Worm (Caenorhabditis elegans) whole organism, L4 larva: ENCODE data around the gene spc-1.

ENCODE experiments used
- D1046.2 ChIP-seq: fragments of 200-800 bp; sonication (Bioruptor generic); IDR thresholded peaks from 2 replicates; pipeline ENCODE4 v1.3.6; 2022; ENCODE audit warnings: missing genetic modification characterization, missing compliant biosample characterization
- F10B5.3 ChIP-seq: sonication (generic microtip); optimal IDR thresholded peaks from 2 replicates; lab custom pipeline; 2016; ENCODE audit warnings: mild to moderate bottlenecking, missing genetic modification characterization, missing compliant biosample characterization
- F26F4.8 ChIP-seq: fragments of 200-800 bp; sonication (Bioruptor generic); conservative IDR thresholded peaks from 2 replicates; pipeline ENCODE4 v1.3.6; 2022; ENCODE audit warnings: missing genetic modification characterization, missing compliant biosample characterization
- F44E2.7 ChIP-seq: fragments of 200-800 bp; sonication (Bioruptor generic); IDR thresholded peaks from 2 replicates; pipeline ENCODE4 v2.1.2; 2022; ENCODE audit warnings: missing genetic modification characterization, missing compliant biosample characterization
- F49E8.2 ChIP-seq: sonication (generic microtip); optimal IDR thresholded peaks from 2 replicates; lab custom pipeline; 2016; ENCODE audit warnings: missing compliant biosample characterization, mild to moderate bottlenecking, missing genetic modification characterization, borderline replicate concordance
- T20F7.1 ChIP-seq: fragments of 200-800 bp; sonication (Bioruptor generic); optimal IDR thresholded peaks from 2 replicates; lab custom pipeline; 2018; ENCODE audit warnings: mild to moderate bottlenecking, missing genetic modification characterization, missing compliant biosample characterization
- T26A8.4 ChIP-seq: fragments of 200-800 bp; sonication (Bioruptor generic); IDR thresholded peaks from 2 replicates; pipeline ENCODE4 v1.3.6; 2022; ENCODE audit warnings: missing genetic modification characterization, missing compliant biosample characterization
- aha-1 ChIP-seq: fragments of 150-350 bp; peaks from one replicate; lab custom pipeline; 2014; ENCODE audit warnings: missing biosample characterization, missing genetic modification characterization
- aly-2 ChIP-seq: sonication (generic microtip); optimal IDR thresholded peaks from 2 replicates; lab custom pipeline; 2018; ENCODE audit warnings: missing biosample characterization, missing genetic modification characterization
- ama-1 ChIP-seq: fragments of 150-350 bp; optimal IDR thresholded peaks from 2 replicates; lab custom pipeline; 2014; ENCODE audit warnings: inconsistent platforms, mixed read lengths
- attf-4 ChIP-seq: sonication (generic microtip); optimal IDR thresholded peaks from 3 replicates; lab custom pipeline; 2017; ENCODE audit warnings: missing biosample characterization, missing genetic modification characterization
- ceh-28 ChIP-seq: fragments of 150-350 bp; optimal IDR thresholded peaks from 2 replicates; lab custom pipeline; 2014; ENCODE audit warnings: missing biosample characterization, missing genetic modification reagents, missing genetic modification characterization
- ceh-44 ChIP-seq: fragments of 200-800 bp; sonication (Bioruptor generic); IDR thresholded peaks from 2 replicates; pipeline ENCODE4 v1.3.6; 2022; ENCODE audit warnings: missing genetic modification reagents, missing genetic modification characterization, missing compliant biosample characterization
- ces-1 ChIP-seq: fragments of 150-350 bp; sonication (generic microtip); optimal IDR thresholded peaks from 4 replicates; lab custom pipeline; 2014; ENCODE audit warnings: missing biosample characterization, missing genetic modification reagents, missing genetic modification characterization
- daf-19 ChIP-seq: fragments of 200-800 bp; sonication (Bioruptor generic); conservative IDR thresholded peaks from 2 replicates; pipeline ENCODE4 v1.3.6; 2022; ENCODE audit warnings: missing genetic modification characterization, missing compliant biosample characterization
- daf-8 ChIP-seq: fragments of 200-800 bp; sonication (Bioruptor generic); IDR thresholded peaks from 2 replicates; pipeline ENCODE4 v1.3.6; 2022; ENCODE audit warnings: missing genetic modification characterization, missing compliant biosample characterization
- dmd-8 ChIP-seq: fragments of 200-800 bp; sonication (Bioruptor generic); IDR thresholded peaks from 2 replicates; pipeline ENCODE4 v1.3.6; 2022; ENCODE audit warnings: missing genetic modification characterization, missing compliant biosample characterization
- duxl-1 ChIP-seq: sonication (generic microtip); optimal IDR thresholded peaks from 2 replicates; lab custom pipeline; 2016; ENCODE audit warnings: mild to moderate bottlenecking, missing genetic modification characterization, moderate library complexity, missing compliant biosample characterization; ENCODE audit not compliant: poor library complexity
- egl-27 ChIP-seq: sonication (generic microtip); optimal IDR thresholded peaks from 3 replicates; lab custom pipeline; 2017; ENCODE audit warnings: missing biosample characterization, missing genetic modification reagents, missing genetic modification characterization
- fos-1 ChIP-seq: fragments of 150-350 bp; optimal IDR thresholded peaks from 2 replicates; lab custom pipeline; 2014; ENCODE audit warnings: missing biosample characterization, missing genetic modification characterization
- gei-8 ChIP-seq: fragments of 200-800 bp; sonication (Bioruptor generic); optimal IDR thresholded peaks from 2 replicates; lab custom pipeline; 2018; ENCODE audit warnings: mild to moderate bottlenecking, missing genetic modification characterization, missing compliant biosample characterization
- hif-1 ChIP-seq, 2 experiments: sonication (generic microtip); optimal IDR thresholded peaks; 2 replicates each; lab custom pipeline; 2016 to 2017; ENCODE audit warnings: missing compliant biosample characterization in 2 of 2, missing genetic modification characterization in 2 of 2, missing genetic modification reagents in 2 of 2, missing genotype in 2 of 2, mild to moderate bottlenecking in 1 of 2
- hlh-30 ChIP-seq: sonication (generic microtip); optimal IDR thresholded peaks from 2 replicates; lab custom pipeline; 2017; ENCODE audit warnings: antibody characterized with exemption, mild to moderate bottlenecking, missing genetic modification characterization, missing compliant biosample characterization; ENCODE audit not compliant: insufficient read depth
- hmg-1.1 ChIP-seq: fragments of 200-800 bp; sonication (Bioruptor generic); IDR thresholded peaks from 2 replicates; pipeline ENCODE4 v1.3.6; 2022; ENCODE audit warnings: missing genetic modification reagents, missing genetic modification characterization, missing compliant biosample characterization
- jun-1 ChIP-seq: fragments of 150-350 bp; optimal IDR thresholded peaks from 2 replicates; lab custom pipeline; 2014; ENCODE audit warnings: missing biosample characterization, missing genetic modification reagents, missing genetic modification characterization
- lin-13 ChIP-seq: fragments of 150-350 bp; optimal IDR thresholded peaks from 2 replicates; lab custom pipeline; 2014; ENCODE audit warnings: missing biosample characterization, missing genetic modification reagents, missing genetic modification characterization
- lin-38 ChIP-seq: fragments of 200-800 bp; sonication (Bioruptor generic); IDR thresholded peaks from 2 replicates; pipeline ENCODE4 v1.3.6; 2022; ENCODE audit warnings: missing genetic modification reagents, missing genetic modification characterization, missing compliant biosample characterization
- lin-39 ChIP-seq: fragments of 150-350 bp; optimal IDR thresholded peaks from 2 replicates; lab custom pipeline; 2014; ENCODE audit warnings: missing biosample characterization, missing genetic modification reagents, missing genetic modification characterization
- mes-2 ChIP-seq: sonication (generic microtip); optimal IDR thresholded peaks from 2 replicates; lab custom pipeline; 2016; ENCODE audit warnings: missing genotype, mild to moderate bottlenecking, missing genetic modification characterization, missing compliant biosample characterization; ENCODE audit not compliant: poor library complexity, severe bottlenecking
- mxl-2 ChIP-seq: fragments of 200-800 bp; sonication (Bioruptor generic); conservative IDR thresholded peaks from 2 replicates; pipeline ENCODE4 v1.3.6; 2022; ENCODE audit warnings: missing genetic modification reagents, missing genetic modification characterization, missing compliant biosample characterization
- mxl-3 ChIP-seq: fragments of 200-800 bp; sonication (Bioruptor generic); optimal IDR thresholded peaks from 2 replicates; lab custom pipeline; 2018; ENCODE audit warnings: mild to moderate bottlenecking, missing genetic modification characterization, missing compliant biosample characterization
- nhr-10 ChIP-seq: fragments of 150-350 bp; optimal IDR thresholded peaks from 2 replicates; lab custom pipeline; 2014; ENCODE audit warnings: missing biosample characterization, missing genetic modification characterization
- nhr-102 ChIP-seq: sonication (generic microtip); optimal IDR thresholded peaks from 2 replicates; lab custom pipeline; 2016; ENCODE audit warnings: mild to moderate bottlenecking, missing genetic modification characterization, moderate library complexity, missing compliant biosample characterization
- nhr-11 ChIP-seq: fragments of 150-350 bp; optimal IDR thresholded peaks from 2 replicates; lab custom pipeline; 2014; ENCODE audit warnings: missing biosample characterization, missing genetic modification characterization
- nhr-25 ChIP-seq: sonication (generic microtip); optimal IDR thresholded peaks from 2 replicates; lab custom pipeline; 2017; ENCODE audit warnings: missing genetic modification characterization, mild to moderate bottlenecking, missing compliant biosample characterization, antibody characterized with exemption, moderate library complexity, borderline replicate concordance; ENCODE audit not compliant: insufficient read depth
- nhr-41 ChIP-seq: fragments of 200-800 bp; sonication (Bioruptor generic); IDR thresholded peaks from 2 replicates; pipeline ENCODE4 v1.3.6; 2022; ENCODE audit warnings: missing genetic modification reagents, missing genetic modification characterization, missing compliant biosample characterization
- nhr-42 ChIP-seq: fragments of 200-800 bp; sonication (Bioruptor generic); IDR thresholded peaks from 2 replicates; pipeline ENCODE4 v1.3.6; 2022; ENCODE audit warnings: missing genetic modification characterization, missing compliant biosample characterization
- nhr-48 ChIP-seq: sonication (generic microtip); optimal IDR thresholded peaks from 2 replicates; lab custom pipeline; 2016; ENCODE audit warnings: mild to moderate bottlenecking, missing genetic modification characterization, missing compliant biosample characterization
- nhr-77 ChIP-seq: fragments of 150-350 bp; optimal IDR thresholded peaks from 2 replicates; lab custom pipeline; 2014; ENCODE audit warnings: missing biosample characterization, missing genetic modification characterization
- pqm-1 ChIP-seq: sonication (generic microtip); optimal IDR thresholded peaks from 2 replicates; lab custom pipeline; 2017; ENCODE audit warnings: missing biosample characterization, missing genetic modification characterization
- set-16 ChIP-seq: fragments of 200-800 bp; sonication (Bioruptor generic); IDR thresholded peaks from 2 replicates; pipeline ENCODE4 v1.3.6; 2022; ENCODE audit warnings: missing genetic modification reagents, missing genetic modification characterization, missing compliant biosample characterization
- skn-1 ChIP-seq: fragments of 150-350 bp; optimal IDR thresholded peaks from 2 replicates; lab custom pipeline; 2014; ENCODE audit warnings: missing biosample characterization, missing genetic modification characterization
- tag-97 ChIP-seq: fragments of 200-800 bp; sonication (Bioruptor generic); IDR thresholded peaks from 2 replicates; pipeline ENCODE4 v1.3.6; 2022; ENCODE audit warnings: missing genetic modification characterization, missing compliant biosample characterization
- tra-1 ChIP-seq: fragments of 200-800 bp; sonication (Bioruptor generic); IDR thresholded peaks from 2 replicates; pipeline ENCODE4 v1.3.6; 2022; ENCODE audit warnings: missing genetic modification reagents, missing genetic modification characterization, missing compliant biosample characterization
- unc-130 ChIP-seq: sonication (generic microtip); optimal IDR thresholded peaks from 2 replicates; lab custom pipeline; 2016; ENCODE audit warnings: missing genetic modification reagents, missing genetic modification characterization, missing compliant biosample characterization
- unc-39 ChIP-seq: sonication (generic microtip); optimal IDR thresholded peaks from 2 replicates; lab custom pipeline; 2017; ENCODE audit warnings: missing biosample characterization, missing genetic modification characterization
- unc-62 ChIP-seq, 3 experiments: fragments of 150-350 bp in 1 of 3; sonication (generic microtip); optimal IDR thresholded peaks in 2 of 3; peaks in 1 of 3; 1 replicate in 1 of 3; 2 replicates in 2 of 3; lab custom pipeline; 2014 to 2017; ENCODE audit warnings: missing biosample characterization in 3 of 3, missing genetic modification characterization in 3 of 3, missing genetic modification reagents in 3 of 3, missing genotype in 1 of 3
- zfp-3 ChIP-seq: fragments of 200-800 bp; sonication (Bioruptor generic); conservative IDR thresholded peaks from 2 replicates; pipeline ENCODE4 v1.3.6; 2022; ENCODE audit warnings: missing genetic modification reagents, missing genetic modification characterization, missing compliant biosample characterization
- zip-2 ChIP-seq: fragments of 150-350 bp; optimal IDR thresholded peaks from 2 replicates; lab custom pipeline; 2014; ENCODE audit warnings: missing biosample characterization, missing genetic modification characterization
- ztf-7 ChIP-seq: fragments of 150-350 bp; optimal IDR thresholded peaks from 2 replicates; lab custom pipeline; 2014; ENCODE audit warnings: missing biosample characterization, missing genetic modification characterization

Gene spc-1

DNA sequence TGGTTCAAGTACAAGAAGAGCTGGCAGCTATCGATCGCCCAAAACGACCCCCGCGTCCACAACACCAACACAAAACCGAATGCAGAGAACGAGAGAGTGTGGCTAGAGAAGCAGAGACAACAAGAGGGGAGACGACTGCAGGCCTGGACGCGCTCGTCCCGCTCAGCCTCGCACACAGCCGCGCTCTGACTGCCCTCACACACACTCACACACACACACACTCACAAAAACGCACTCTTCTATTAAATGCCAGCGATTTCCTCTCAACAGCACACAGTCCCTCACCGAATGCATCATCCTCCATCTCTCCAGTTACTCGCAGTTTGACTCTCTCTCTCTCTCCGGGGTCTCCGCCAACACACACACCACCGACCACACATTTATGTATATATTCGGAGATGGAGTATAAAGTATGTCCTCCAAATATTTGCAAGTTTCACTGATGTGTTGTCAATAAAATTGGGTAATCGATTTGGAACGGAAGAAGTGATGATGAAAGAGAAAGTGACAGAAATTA, 805 bp upstream of the spc-1 start (continued):
- TF ChIP-seq nhr-25 (peak; percentile 96), F49E8.2 (no peak), nhr-11 (tag; lab: Kevin White, UChicago) (peak; percentile 91), pqm-1 (tag; lab: Kevin White, UChicago) (peak; percentile 13), hlh-30 (tag; lab: Kevin White, UChicago) (peak; percentile 86), lin-39 (tag; lab: Kevin White, UChicago) (no peak), jun-1 (peak; percentile 39), ceh-28 (tag; lab: Kevin White, UChicago) (peak; percentile 60), ama-1 (no peak), dmd-8 (GFP tag; lab: Robert Waterston, UW) (peak; percentile 64; the same call in 1 of the 2 replicates), aha-1 (tag; lab: Kevin White, UChicago) (peak; percentile 98), zfp-3 (peak; percentile 54; the same call in 1 of the 2 replicates), skn-1 (tag; lab: Kevin White, UChicago) (no peak), hmg-1.1 (GFP tag; lab: Robert Waterston, UW) (peak; percentile 99), D1046.2 (no peak), daf-8 (no peak), egl-27 (no peak), mes-2 (peak; percentile 83), F44E2.7 (GFP tag; lab: Robert Waterston, UW) (0 out of 2 replicates have a peak, but pooled peaks have one; percentile 3), set-16 (peak; percentile 95), mxl-2 (GFP tag; lab: Robert Waterston, UW) (no peak; the same call in 1 of the 2 replicates), daf-19 (no peak), unc-39 (tag; lab: Kevin White, UChicago) (peak; percentile 65), attf-4 (tag; lab: Kevin White, UChicago) (peak; percentile 16), lin-38 (GFP tag; lab: Robert Waterston, UW) (peak; percentile 69), nhr-42 (GFP tag; lab: Robert Waterston, UW) (peak; percentile 61; the same call in 1 of the 2 replicates), T20F7.1 (GFP tag; lab: Kevin White, UChicago) (no peak), mxl-3 (GFP tag; lab: Kevin White, UChicago) (peak; percentile 92), nhr-102 (tag; lab: Kevin White, UChicago) (peak; percentile 83), nhr-10 (tag; lab: Kevin White, UChicago) (peak; percentile 74), nhr-77 (tag; lab: Kevin White, UChicago) (peak; percentile 68), nhr-41 (GFP tag; lab: Robert Waterston, UW) (no peak), fos-1 (tag; lab: Kevin White, UChicago) (no peak), unc-62 (GFP tag; optimal IDR thresholded peaks at IDR 0.05 in 1 of 2; lab: Kevin White, UChicago) (peak in 1 of 2 experiments; percentile 100), unc-62 (tag; optimal IDR thresholded peaks at IDR 0.05; lab: Kevin White, UChicago) (no peak), duxl-1 (tag; lab: Kevin White, UChicago) (peak; percentile 59), aly-2 (tag; lab: Kevin White, UChicago) (no peak), tra-1 (GFP tag; lab: Robert Waterston, UW) (peak; percentile 72), F26F4.8 (GFP tag; lab: Robert Waterston, UW) (no peak), T26A8.4 (GFP tag; lab: Robert Waterston, UW) (peak; percentile 71), tag-97 (GFP tag; lab: Robert Waterston, UW) (peak; percentile 65; the same call in 1 of the 2 replicates), F10B5.3 (tag; lab: Kevin White, UChicago) (peak; percentile 15), unc-130 (GFP tag; lab: Kevin White, UChicago) (no peak), ztf-7 (tag; lab: Kevin White, UChicago) (peak; percentile 24), zip-2 (tag; lab: Kevin White, UChicago) (peak; percentile 23), ceh-44 (GFP tag; lab: Robert Waterston, UW) (0 out of 2 replicates have a peak, but pooled peaks have one; percentile 26), lin-13 (GFP tag; lab: Kevin White, UChicago) (peak; percentile 92), hif-1 (tag; optimal IDR thresholded peaks at IDR 0.05; lab: Kevin White, UChicago) (peak; percentile 73 to 95), nhr-48 (tag; lab: Kevin White, UChicago) (peak; percentile 84), ces-1 (GFP tag; lab: Kevin White, UChicago) (peak; percentile 21), gei-8 (GFP tag; lab: Kevin White, UChicago) (peak; percentile 16)
